Fruit fly (Drosophila melanogaster) whole organism, embryonic: Measurements from ENCODE around the gene Ufd1.
A peak's percentile ranks its signal among the peaks of the same experiment; 100 is the strongest.

Experiments
- Ada2b ChIP-seq: fragments of 200-800 bp; sonication (Bioruptor generic); IDR thresholded peaks from 2 replicates; pipeline ENCODE4 v1.3.6; 2022; ENCODE audit warnings: missing biosample characterization, missing genetic modification characterization
- Adf1 ChIP-seq: fragments of 200-800 bp; sonication (Bioruptor generic); IDR thresholded peaks from 2 replicates; pipeline ENCODE4 v1.3.6; 2022; ENCODE audit warnings: missing biosample characterization, missing genetic modification characterization
- Atf3 ChIP-seq: fragments of 200-800 bp; sonication (Bioruptor generic); optimal IDR thresholded peaks from 3 replicates; lab custom pipeline; 2016; ENCODE audit warnings: missing biosample characterization, missing genetic modification characterization
- B-H2 ChIP-seq: fragments of 200-800 bp; sonication (Bioruptor generic); optimal IDR thresholded peaks from 2 replicates; lab custom pipeline; 2018; ENCODE audit warnings: missing biosample characterization, mild to moderate bottlenecking, missing genetic modification characterization
- CG14441 ChIP-seq: fragments of 200-800 bp; sonication (Bioruptor generic); IDR thresholded peaks from 2 replicates; pipeline ENCODE4 v1.3.6; 2022; ENCODE audit warnings: missing biosample characterization, missing genetic modification characterization
- CG15073 ChIP-seq: fragments of 200-800 bp; sonication (Bioruptor generic); optimal IDR thresholded peaks from 2 replicates; lab custom pipeline; 2016; ENCODE audit warnings: missing biosample characterization, missing genetic modification characterization
- CG2199 ChIP-seq: fragments of 200-800 bp; sonication (Bioruptor generic); IDR thresholded peaks from 3 replicates; pipeline ENCODE4 v1.3.6; 2022; ENCODE audit warnings: missing biosample characterization, missing genetic modification characterization
- CG31224 ChIP-seq: fragments of 200-800 bp; sonication (Bioruptor generic); IDR thresholded peaks from 2 replicates; pipeline ENCODE4 v1.3.6; 2022; ENCODE audit warnings: missing biosample characterization, missing genetic modification characterization
- CG31365 ChIP-seq: fragments of 200-800 bp; sonication (Bioruptor generic); optimal IDR thresholded peaks from 2 replicates; lab custom pipeline; 2018; ENCODE audit warnings: missing biosample characterization, mild to moderate bottlenecking, missing genetic modification characterization
- CG33213 ChIP-seq: fragments of 200-800 bp; sonication (Bioruptor generic); optimal IDR thresholded peaks from 3 replicates; lab custom pipeline; 2016; ENCODE audit warnings: missing biosample characterization, missing genetic modification characterization
- CG3407 ChIP-seq: fragments of 200-800 bp; sonication (Bioruptor generic); optimal IDR thresholded peaks from 2 replicates; lab custom pipeline; 2018; ENCODE audit warnings: missing biosample characterization, mild to moderate bottlenecking, missing genetic modification characterization
- CG34376 ChIP-seq: fragments of 200-800 bp; sonication (Bioruptor generic); optimal IDR thresholded peaks from 2 replicates; lab custom pipeline; 2018; ENCODE audit warnings: missing biosample characterization, mild to moderate bottlenecking, missing genetic modification characterization
- CG42726 ChIP-seq: fragments of 200-800 bp; sonication (Bioruptor generic); IDR thresholded peaks from 2 replicates; pipeline ENCODE4 v1.3.6; 2022; ENCODE audit warnings: missing biosample characterization, missing genetic modification characterization; ENCODE audit not compliant: partially characterized antibody
- CG4707 ChIP-seq: fragments of 200-800 bp; sonication (Bioruptor generic); optimal IDR thresholded peaks from 2 replicates; lab custom pipeline; 2018; ENCODE audit warnings: missing biosample characterization, mild to moderate bottlenecking, missing genetic modification characterization, moderate library complexity
- CG5953 ChIP-seq: fragments of 200-800 bp; sonication (Bioruptor generic); IDR thresholded peaks from 2 replicates; pipeline ENCODE4 v1.3.6; 2022; ENCODE audit warnings: missing biosample characterization, missing genetic modification characterization
- CG6765 ChIP-seq: fragments of 200-800 bp; sonication (Bioruptor generic); optimal IDR thresholded peaks from 3 replicates; lab custom pipeline; 2017; ENCODE audit warnings: missing biosample characterization, mild to moderate bottlenecking, missing genetic modification characterization
- CG7745 ChIP-seq: fragments of 200-800 bp; sonication (Bioruptor generic); optimal IDR thresholded peaks from 2 replicates; lab custom pipeline; 2018; ENCODE audit warnings: missing biosample characterization, mild to moderate bottlenecking, missing genetic modification characterization, moderate library complexity
- CG7839 ChIP-seq: fragments of 200-800 bp; sonication (Bioruptor generic); optimal IDR thresholded peaks from 3 replicates; lab custom pipeline; 2018; ENCODE audit warnings: missing biosample characterization, mild to moderate bottlenecking, missing genetic modification characterization, moderate library complexity
- CG9609 ChIP-seq: fragments of 200-800 bp; sonication (Bioruptor generic); optimal IDR thresholded peaks from 3 replicates; lab custom pipeline; 2016; ENCODE audit warnings: missing biosample characterization, missing genetic modification characterization
- Deaf1 ChIP-seq: fragments of 200-800 bp; optimal IDR thresholded peaks from 3 replicates; lab custom pipeline; 2019; ENCODE audit warnings: missing biosample characterization, mild to moderate bottlenecking, missing genetic modification characterization, moderate library complexity
- Dref ChIP-seq: fragments of 200-800 bp; sonication (Bioruptor generic); IDR thresholded peaks from 2 replicates; pipeline ENCODE4 v1.3.6; 2022; ENCODE audit warnings: missing biosample characterization, missing genetic modification characterization
- E2f2 ChIP-seq: fragments of 200-800 bp; sonication (Bioruptor generic); IDR thresholded peaks from 2 replicates; pipeline ENCODE4 v1.3.6; 2022; ENCODE audit warnings: missing biosample characterization, missing genetic modification characterization
- ERR ChIP-seq: fragments of 200-800 bp; sonication (Bioruptor generic); optimal IDR thresholded peaks from 2 replicates; lab custom pipeline; 2016; ENCODE audit warnings: missing biosample characterization, missing genetic modification characterization
- HLHmδ ChIP-seq: fragments of 200-800 bp; sonication (Bioruptor generic); optimal IDR thresholded peaks from 2 replicates; lab custom pipeline; 2018; ENCODE audit warnings: missing biosample characterization, mild to moderate bottlenecking, missing genetic modification characterization, moderate library complexity
- Kr ChIP-seq: fragments of 200-800 bp; sonication (Bioruptor generic); optimal IDR thresholded peaks from 2 replicates; lab custom pipeline; 2017; ENCODE audit warnings: missing biosample characterization, mild to moderate bottlenecking, missing genetic modification characterization
- MTF-1 ChIP-seq: fragments of 200-800 bp; sonication (Bioruptor generic); optimal IDR thresholded peaks from 2 replicates; lab custom pipeline; 2018; ENCODE audit warnings: missing biosample characterization, mild to moderate bottlenecking, missing genetic modification characterization, borderline replicate concordance
- Meics ChIP-seq: fragments of 200-800 bp; sonication (Bioruptor generic); optimal IDR thresholded peaks from 2 replicates; lab custom pipeline; 2017; ENCODE audit warnings: missing biosample characterization, mild to moderate bottlenecking, missing genetic modification characterization
- NC2α ChIP-seq: fragments of 200-800 bp; sonication (Bioruptor generic); optimal IDR thresholded peaks from 2 replicates; lab custom pipeline; 2016; ENCODE audit warnings: missing biosample characterization, missing genetic modification characterization
- NfI ChIP-seq: fragments of 200-800 bp; sonication (Bioruptor generic); optimal IDR thresholded peaks from 3 replicates; lab custom pipeline; 2018; ENCODE audit warnings: missing biosample characterization, mild to moderate bottlenecking, missing genetic modification characterization, moderate library complexity
- Stat92E ChIP-seq, 3 experiments: fragments of >200 bp in 2 of 3; fragments of 200-800 bp in 1 of 3; sonication (Bioruptor generic) in 1 of 3; optimal IDR thresholded peaks; 2 replicates each; lab custom pipeline; 2017 to 2019; ENCODE audit warnings: missing biosample characterization in 3 of 3, missing genetic modification characterization in 3 of 3, mild to moderate bottlenecking in 1 of 3, moderate library complexity in 1 of 3
- Usf ChIP-seq: fragments of 200-800 bp; sonication (Bioruptor generic); optimal IDR thresholded peaks from 2 replicates; lab custom pipeline; 2017; ENCODE audit warnings: missing genotype, missing biosample characterization, missing genetic modification characterization
- ap ChIP-seq: fragments of 200-800 bp; sonication (Bioruptor generic); IDR thresholded peaks from 2 replicates; pipeline ENCODE4 v1.3.6; 2022; ENCODE audit warnings: missing biosample characterization, missing genetic modification characterization
- bowl ChIP-seq: fragments of 200-800 bp; sonication (Bioruptor generic); IDR thresholded peaks from 2 replicates; pipeline ENCODE4 v1.3.6; 2022; ENCODE audit warnings: missing biosample characterization, missing genetic modification characterization
- br ChIP-seq: fragments of >200 bp; optimal IDR thresholded peaks from 2 replicates; lab custom pipeline; 2017
- cato ChIP-seq: fragments of 200-800 bp; sonication (Bioruptor generic); optimal IDR thresholded peaks from 2 replicates; lab custom pipeline; 2016; ENCODE audit warnings: missing biosample characterization, missing genetic modification characterization, borderline replicate concordance
- cg ChIP-seq: fragments of 200-800 bp; sonication (Bioruptor generic); optimal IDR thresholded peaks from 3 replicates; lab custom pipeline; 2019; ENCODE audit warnings: missing biosample characterization, mild to moderate bottlenecking, missing genetic modification characterization, moderate library complexity
- eyg ChIP-seq: fragments of 200-800 bp; sonication (Bioruptor generic); optimal IDR thresholded peaks from 3 replicates; lab custom pipeline; 2016; ENCODE audit warnings: missing biosample characterization, missing genetic modification characterization
- gce ChIP-seq: fragments of 200-800 bp; sonication (Bioruptor generic); IDR thresholded peaks from 3 replicates; pipeline ENCODE4 v1.3.6; 2022; ENCODE audit warnings: missing biosample characterization, missing genetic modification characterization
- grn ChIP-seq: fragments of 200-800 bp; sonication (Bioruptor generic); optimal IDR thresholded peaks from 3 replicates; lab custom pipeline; 2017; ENCODE audit warnings: missing biosample characterization, missing genetic modification characterization
- h ChIP-seq: fragments of >200 bp; optimal IDR thresholded peaks from 2 replicates; lab custom pipeline; 2017
- ham ChIP-seq: fragments of 200-800 bp; sonication (Bioruptor generic); IDR thresholded peaks from 2 replicates; pipeline ENCODE4 v1.3.6; 2022; ENCODE audit warnings: missing biosample characterization, missing genetic modification characterization
- ind ChIP-seq: fragments of 200-800 bp; sonication (Bioruptor generic); optimal IDR thresholded peaks from 3 replicates; lab custom pipeline; 2016; ENCODE audit warnings: missing biosample characterization, missing genetic modification characterization
- insv ChIP-seq, 2 experiments: fragments of 200-800 bp; sonication (Bioruptor generic); optimal IDR thresholded peaks; 3 replicates each; lab custom pipeline; 2016 to 2018; ENCODE audit warnings: missing biosample characterization in 2 of 2, missing genetic modification characterization in 2 of 2
- jing ChIP-seq: fragments of 200-800 bp; sonication (Bioruptor generic); optimal IDR thresholded peaks from 2 replicates; lab custom pipeline; 2018; ENCODE audit warnings: missing biosample characterization, mild to moderate bottlenecking, missing genetic modification characterization
- lmd ChIP-seq: fragments of 200-800 bp; sonication (Bioruptor generic); IDR thresholded peaks from 2 replicates; pipeline ENCODE4 v1.3.6; 2022; ENCODE audit warnings: missing biosample characterization, missing genetic modification characterization
- nerfin-2 ChIP-seq: fragments of 200-800 bp; sonication (Bioruptor generic); IDR thresholded peaks from 2 replicates; pipeline ENCODE4 v1.3.6; 2022; ENCODE audit warnings: missing biosample characterization, missing genetic modification characterization; ENCODE audit not compliant: partially characterized antibody
- tio ChIP-seq: fragments of 200-800 bp; sonication (Bioruptor generic); optimal IDR thresholded peaks from 2 replicates; lab custom pipeline; 2017; ENCODE audit warnings: missing biosample characterization, missing genetic modification characterization, inconsistent platforms
- twi ChIP-seq: fragments of 200-800 bp; optimal IDR thresholded peaks from 2 replicates; lab custom pipeline; 2019; ENCODE audit warnings: missing biosample characterization, mild to moderate bottlenecking, missing genetic modification characterization, moderate library complexity
- wek ChIP-seq: fragments of 200-800 bp; sonication (Bioruptor generic); optimal IDR thresholded peaks from 3 replicates; lab custom pipeline; 2018; ENCODE audit warnings: missing biosample characterization, mild to moderate bottlenecking, missing genetic modification characterization, moderate library complexity
- yki ChIP-seq: fragments of >200 bp; optimal IDR thresholded peaks from 3 replicates; lab custom pipeline; 2018

The Ufd1 gene

DNA sequence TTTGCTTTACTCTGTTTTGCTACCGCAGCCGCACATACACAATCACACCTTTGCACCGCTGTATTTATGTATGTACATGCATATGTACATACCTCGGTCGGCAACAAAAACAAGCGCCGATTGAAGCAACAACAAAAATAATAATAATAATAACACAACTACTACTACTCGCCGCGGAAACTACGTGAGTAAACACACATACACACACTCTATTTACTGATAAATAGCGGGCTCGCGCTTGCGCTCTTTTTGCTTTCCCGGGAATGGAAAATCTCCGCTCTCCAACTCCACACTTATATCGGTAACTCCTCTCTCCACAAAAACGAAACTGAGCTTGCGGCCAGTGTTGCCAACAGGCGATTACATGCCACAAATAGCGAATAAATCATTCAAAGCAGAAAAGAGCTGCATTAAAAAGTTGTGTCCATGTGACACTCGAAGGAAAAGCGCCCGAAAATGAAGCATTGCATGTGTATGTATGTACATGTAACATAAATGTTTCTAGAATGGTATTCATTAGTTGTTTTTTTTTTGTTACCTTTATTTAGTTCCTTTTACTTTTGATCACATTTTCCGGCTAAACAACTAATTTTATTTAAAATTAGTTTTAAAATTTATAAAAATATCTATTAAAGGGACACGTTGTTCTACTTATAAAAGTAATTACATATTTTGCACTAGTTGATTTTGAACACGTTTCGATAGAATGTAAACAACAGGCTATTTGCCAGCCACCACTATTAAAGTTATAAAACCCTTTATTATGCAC, 4.2 kb downstream of the Ufd1 start (continued):
- TF ChIP-seq CG4707 (GFP tag; lab: Kevin White, UChicago) (peak; percentile 72), twi (tag; lab: Kevin White, UChicago) (peak; percentile 54), CG33213 (GFP tag; lab: Kevin White, UChicago) (peak; percentile 70), insv (GFP tag; optimal IDR thresholded peaks at IDR 0.05; lab: Kevin White, UChicago) (peak in 1 of 2 experiments; percentile 78), ind (no peak), NfI (GFP tag; lab: Kevin White, UChicago) (peak; percentile 65), CG7745 (tag; lab: Kevin White, UChicago) (peak; percentile 81), Deaf1 (peak; percentile 65), HLHmδ (GFP tag; lab: Kevin White, UChicago) (peak; percentile 81), Meics (GFP tag; lab: Kevin White, UChicago) (peak; percentile 74), CG42726 (GFP tag; lab: Robert Waterston, UW) (no peak), br (lab: Kevin White, UChicago) (no peak), CG14441 (GFP tag; lab: Robert Waterston, UW) (peak; percentile 53; the same call in 1 of the 2 replicates), bowl (GFP tag; lab: Robert Waterston, UW) (no peak), CG34376 (peak; percentile 95), lmd (GFP tag; lab: Robert Waterston, UW) (no peak; the same call in 1 of the 2 replicates), CG31365 (tag; lab: Kevin White, UChicago) (peak; percentile 77), CG15073 (GFP tag; lab: Kevin White, UChicago) (no peak), NC2α (GFP tag; lab: Kevin White, UChicago) (peak; percentile 69), CG7839 (peak; percentile 32), Dref (GFP tag; lab: Robert Waterston, UW) (no peak), CG3407 (GFP tag; lab: Kevin White, UChicago) (peak; percentile 87), yki (lab: Kevin White, UChicago) (peak; percentile 26), B-H2 (peak; percentile 92), Adf1 (GFP tag; lab: Robert Waterston, UW) (peak; percentile 77), ham (no peak), Kr (peak; percentile 83), cato (GFP tag; lab: Kevin White, UChicago) (no peak), gce (GFP tag; lab: Robert Waterston, UW) (0 out of 3 replicates have a peak, but pooled peaks have one; percentile 47), CG6765 (peak; percentile 79), cg (GFP tag; lab: Kevin White, UChicago) (peak; percentile 99), Stat92E (GFP tag; optimal IDR thresholded peaks at IDR 0.05; lab: Kevin White, UChicago) (peak in 1 of 3 experiments; percentile 15), E2f2 (GFP tag; lab: Robert Waterston, UW) (peak; percentile 50; the same call in 1 of the 2 replicates), Atf3 (GFP tag; lab: Kevin White, UChicago) (peak; percentile 42), Usf (GFP tag; lab: Kevin White, UChicago) (no peak), eyg (GFP tag; lab: Kevin White, UChicago) (peak; percentile 33), CG2199 (GFP tag; lab: Robert Waterston, UW) (0 out of 3 replicates have a peak, but pooled peaks have one; percentile 71), CG5953 (peak; percentile 49), grn (peak; percentile 73), CG9609 (GFP tag; lab: Kevin White, UChicago) (peak; percentile 16), h (lab: Kevin White, UChicago) (no peak), ERR (GFP tag; lab: Kevin White, UChicago) (peak; percentile 17), Ada2b (no peak), tio (GFP tag; lab: Kevin White, UChicago) (no peak), CG31224 (GFP tag; lab: Robert Waterston, UW) (no peak), nerfin-2 (GFP tag; lab: Robert Waterston, UW) (no peak), wek (GFP tag; lab: Kevin White, UChicago) (peak; percentile 87), MTF-1 (peak; percentile 86), jing (GFP tag; lab: Kevin White, UChicago) (no peak), ap (no peak)
